Worm (Caenorhabditis elegans) whole organism, young adult: ENCODE results near the gene C25H3.7.

ENCODE experiments used
- C06A6.2 ChIP-seq: fragments of 200-800 bp; sonication (Bioruptor generic); conservative IDR thresholded peaks from 2 replicates; pipeline ENCODE4 v1.3.6; 2022; ENCODE audit warnings: missing genetic modification characterization, missing compliant biosample characterization
- D2030.7 ChIP-seq: fragments of 200-800 bp; sonication (Bioruptor generic); IDR thresholded peaks from 2 replicates; pipeline ENCODE4 v1.3.6; 2022; ENCODE audit warnings: missing genetic modification reagents, missing genetic modification characterization, missing compliant biosample characterization
- F23B12.7 ChIP-seq: sonication (generic microtip); optimal IDR thresholded peaks from 2 replicates; lab custom pipeline; 2017; ENCODE audit warnings: missing genetic modification characterization, mild to moderate bottlenecking, missing compliant biosample characterization, antibody characterized with exemption, moderate library complexity; ENCODE audit not compliant: insufficient read depth
- aptf-2 ChIP-seq: fragments of 200-800 bp; sonication (Bioruptor generic); conservative IDR thresholded peaks from 2 replicates; pipeline ENCODE4 v1.3.6; 2022; ENCODE audit warnings: missing genetic modification reagents, missing genetic modification characterization, missing compliant biosample characterization
- ccch-3 ChIP-seq: fragments of 200-800 bp; sonication (Bioruptor generic); optimal IDR thresholded peaks from 2 replicates; lab custom pipeline; 2018; ENCODE audit warnings: mild to moderate bottlenecking, missing genetic modification characterization, missing compliant biosample characterization
- cebp-1 ChIP-seq, 2 experiments: fragments of 200-800 bp in 1 of 2; sonication (Bioruptor generic) in 1 of 2; sonication (generic microtip) in 1 of 2; IDR thresholded peaks in 1 of 2; optimal IDR thresholded peaks in 1 of 2; 2 replicates each; pipeline versions ENCODE4 v1.3.6 to Lab custom; 2017 to 2022; ENCODE audit warnings: missing compliant biosample characterization in 2 of 2, missing genetic modification characterization in 2 of 2, mild to moderate bottlenecking in 1 of 2, missing genetic modification reagents in 1 of 2, moderate library complexity in 1 of 2
- ceh-27 ChIP-seq: fragments of 200-800 bp; sonication (Bioruptor generic); optimal IDR thresholded peaks from 2 replicates; lab custom pipeline; 2018; ENCODE audit warnings: mild to moderate bottlenecking, missing genetic modification characterization, moderate library complexity, missing compliant biosample characterization
- ceh-91 ChIP-seq: fragments of 200-800 bp; sonication (Bioruptor generic); IDR thresholded peaks from 2 replicates; pipeline ENCODE4 v1.3.6; 2022; ENCODE audit warnings: missing genetic modification reagents, missing genetic modification characterization, missing compliant biosample characterization
- chd-7 ChIP-seq: sonication (generic microtip); optimal IDR thresholded peaks from 2 replicates; lab custom pipeline; 2016; ENCODE audit warnings: mild to moderate bottlenecking, missing genetic modification characterization, moderate library complexity, missing compliant biosample characterization
- dox-1 ChIP-seq: fragments of 200-800 bp; sonication (Bioruptor generic); IDR thresholded peaks from 2 replicates; pipeline ENCODE4 v1.3.6; 2022; ENCODE audit warnings: missing genetic modification reagents, missing genetic modification characterization, missing compliant biosample characterization
- egl-18 ChIP-seq: fragments of 200-800 bp; sonication (Bioruptor generic); IDR thresholded peaks from 2 replicates; pipeline ENCODE4 v1.3.6; 2022; ENCODE audit warnings: missing genetic modification reagents, missing genetic modification characterization, missing compliant biosample characterization
- egrh-3 ChIP-seq: fragments of 200-800 bp; sonication (Bioruptor generic); IDR thresholded peaks from 2 replicates; pipeline ENCODE4 v1.3.6; 2022; ENCODE audit warnings: missing genetic modification reagents, missing genetic modification characterization, missing compliant biosample characterization
- fkh-3 ChIP-seq: sonication (generic microtip); optimal IDR thresholded peaks from 2 replicates; lab custom pipeline; 2016; ENCODE audit warnings: mild to moderate bottlenecking, missing genetic modification characterization, missing compliant biosample characterization
- gei-17 ChIP-seq: fragments of 200-800 bp; sonication (Bioruptor generic); optimal IDR thresholded peaks from 2 replicates; lab custom pipeline; 2018; ENCODE audit warnings: mild to moderate bottlenecking, missing genetic modification characterization, missing compliant biosample characterization
- him-1 ChIP-seq: sonication (generic microtip); optimal IDR thresholded peaks from 2 replicates; lab custom pipeline; 2016; ENCODE audit warnings: missing genotype, missing genetic modification reagents, missing genetic modification characterization, missing compliant biosample characterization
- hmg-1.2 ChIP-seq: fragments of 200-800 bp; sonication (Bioruptor generic); IDR thresholded peaks from 2 replicates; pipeline ENCODE4 v1.3.6; 2022; ENCODE audit warnings: missing genetic modification reagents, missing genetic modification characterization, missing compliant biosample characterization
- lin-26 ChIP-seq: fragments of 200-800 bp; sonication (Bioruptor generic); IDR thresholded peaks from 2 replicates; pipeline ENCODE4 v1.3.6; 2022; ENCODE audit warnings: missing genetic modification reagents, missing genetic modification characterization, missing compliant biosample characterization
- lin-35 ChIP-seq, 3 experiments: fragments of 150-350 bp in 2 of 3; sonication (generic microtip) in 1 of 3; optimal IDR thresholded peaks; 2 replicates each; lab custom pipeline; 2014 to 2018; ENCODE audit warnings: missing biosample characterization in 3 of 3, missing genetic modification characterization in 3 of 3, missing genetic modification reagents in 3 of 3
- lin-54 ChIP-seq: fragments of 200-800 bp; sonication (Bioruptor generic); optimal IDR thresholded peaks from 2 replicates; lab custom pipeline; 2018; ENCODE audit warnings: mild to moderate bottlenecking, missing genetic modification characterization, missing compliant biosample characterization
- lir-1 ChIP-seq: fragments of 200-800 bp; sonication (Bioruptor generic); conservative IDR thresholded peaks from 2 replicates; pipeline ENCODE4 v1.3.6; 2022; ENCODE audit warnings: missing genetic modification reagents, missing genetic modification characterization, missing compliant biosample characterization
- lsl-1 ChIP-seq: fragments of 200-800 bp; sonication (Bioruptor generic); optimal IDR thresholded peaks from 2 replicates; lab custom pipeline; 2018; ENCODE audit warnings: mild to moderate bottlenecking, missing genetic modification characterization, moderate library complexity, missing compliant biosample characterization
- lsy-27 ChIP-seq: sonication (generic microtip); optimal IDR thresholded peaks from 2 replicates; lab custom pipeline; 2017; ENCODE audit warnings: missing genetic modification characterization, mild to moderate bottlenecking, missing compliant biosample characterization, antibody characterized with exemption, missing genotype, borderline replicate concordance; ENCODE audit not compliant: insufficient read depth
- madf-10 ChIP-seq: sonication (generic microtip); optimal IDR thresholded peaks from 2 replicates; lab custom pipeline; 2016; ENCODE audit warnings: mild to moderate bottlenecking, missing genetic modification characterization, missing compliant biosample characterization
- madf-8 ChIP-seq: fragments of 200-800 bp; sonication (Bioruptor generic); conservative IDR thresholded peaks from 2 replicates; pipeline ENCODE4 v1.3.6; 2022; ENCODE audit warnings: missing genetic modification reagents, missing genetic modification characterization, missing compliant biosample characterization
- mcd-1 ChIP-seq: fragments of 200-800 bp; sonication (Bioruptor generic); IDR thresholded peaks from 2 replicates; pipeline ENCODE4 v1.3.6; 2022; ENCODE audit warnings: missing genetic modification reagents, missing genetic modification characterization, missing compliant biosample characterization
- nfyb-1 ChIP-seq: fragments of 200-800 bp; sonication (Bioruptor generic); IDR thresholded peaks from 2 replicates; pipeline ENCODE4 v1.3.6; 2022; ENCODE audit warnings: missing genetic modification reagents, missing genetic modification characterization, missing compliant biosample characterization
- nhr-179 ChIP-seq: sonication (generic microtip); optimal IDR thresholded peaks from 2 replicates; lab custom pipeline; 2016; ENCODE audit warnings: mild to moderate bottlenecking, missing genetic modification characterization, missing compliant biosample characterization
- snpc-3.4 ChIP-seq: sonication (generic microtip); optimal IDR thresholded peaks from 2 replicates; lab custom pipeline; 2017; ENCODE audit warnings: missing genetic modification characterization, mild to moderate bottlenecking, missing compliant biosample characterization, antibody characterized with exemption, moderate library complexity, missing genotype, missing genetic modification reagents
- sptf-2 ChIP-seq: fragments of 200-800 bp; sonication (Bioruptor generic); optimal IDR thresholded peaks from 2 replicates; lab custom pipeline; 2018; ENCODE audit warnings: mild to moderate bottlenecking, missing genetic modification characterization, missing compliant biosample characterization
- tbp1 ChIP-seq: fragments of 200-800 bp; sonication (Bioruptor generic); optimal IDR thresholded peaks from 2 replicates; lab custom pipeline; 2018; ENCODE audit warnings: mild to moderate bottlenecking, missing genetic modification characterization, missing compliant biosample characterization
- unc-62 ChIP-seq: fragments of 150-350 bp; optimal IDR thresholded peaks from 2 replicates; lab custom pipeline; 2014; ENCODE audit warnings: missing biosample characterization, missing genetic modification reagents, missing genetic modification characterization
- zfh-2 ChIP-seq: fragments of 200-800 bp; sonication (Bioruptor generic); conservative IDR thresholded peaks from 2 replicates; pipeline ENCODE4 v1.3.6; 2022; ENCODE audit warnings: missing genetic modification reagents, missing genetic modification characterization, missing compliant biosample characterization
- ztf-28 ChIP-seq: fragments of 200-800 bp; sonication (Bioruptor generic); IDR thresholded peaks from 2 replicates; pipeline ENCODE4 v1.3.6; 2022; ENCODE audit warnings: missing genetic modification reagents, missing genetic modification characterization, missing compliant biosample characterization

The C25H3.7 gene

DNA sequence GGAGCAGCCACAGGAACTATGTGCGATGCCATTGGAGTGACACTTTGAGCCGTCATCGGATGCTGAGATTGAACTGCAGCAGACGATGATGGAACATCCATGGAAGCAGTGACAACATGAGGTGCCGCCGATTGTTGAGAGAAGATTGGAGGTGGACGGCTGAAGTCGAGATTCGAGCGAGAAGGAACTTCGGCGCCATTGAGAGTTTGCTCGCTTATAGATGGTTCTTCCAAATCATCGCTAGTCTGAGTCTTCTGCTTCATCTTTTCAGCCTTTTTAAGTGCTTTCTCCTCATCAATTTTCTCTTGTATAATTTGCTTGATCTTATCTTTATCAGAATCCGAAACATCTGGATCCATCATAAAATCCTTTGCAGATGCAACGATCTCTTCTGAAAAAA lies 26.6 kb downstream of the C25H3.7 start:
- TF ChIP-seq zfh-2 (GFP tag; lab: Robert Waterston, UW) (peak; percentile 43; the same call in 1 of the 2 replicates), mcd-1 (GFP tag; lab: Robert Waterston, UW) (0 out of 2 replicates have a peak, but pooled peaks have one; percentile 12), hmg-1.2 (GFP tag; lab: Robert Waterston, UW) (no peak), D2030.7 (GFP tag; lab: Robert Waterston, UW) (no peak)

DNA sequence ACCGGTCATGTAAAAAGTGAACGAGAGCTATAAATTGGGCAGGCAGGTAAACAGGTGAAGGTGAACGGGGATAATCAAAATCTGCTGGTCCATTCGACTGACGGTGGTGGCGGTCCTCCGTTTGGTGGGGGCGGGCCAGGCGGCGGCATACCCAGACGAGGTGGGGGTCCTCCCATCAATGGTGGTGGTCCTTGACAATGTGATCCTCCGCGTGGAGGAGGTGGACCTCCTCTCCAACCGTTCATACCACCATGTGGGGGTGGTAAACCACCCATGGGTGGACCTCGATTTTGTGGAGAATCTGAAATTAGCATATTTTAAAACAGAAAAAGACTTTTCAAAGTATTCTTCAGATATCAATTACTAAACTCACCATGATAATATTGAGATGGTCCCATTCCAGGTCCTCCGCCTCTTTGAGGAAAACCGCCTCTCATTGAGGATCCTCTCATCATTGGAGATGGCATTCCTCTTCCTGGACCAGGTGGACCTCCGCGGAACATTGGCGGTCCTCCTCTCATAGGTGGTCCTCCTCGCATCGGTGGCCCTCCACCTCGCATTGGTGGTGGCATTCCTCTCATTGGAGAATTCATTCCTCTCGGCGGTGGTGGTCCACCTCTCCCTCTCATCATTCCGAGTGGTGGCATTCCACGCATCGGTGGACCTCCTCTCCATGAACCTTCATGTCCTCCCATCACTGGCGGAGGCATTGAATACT lies 28.2 kb downstream of the C25H3.7 start:
- no peak for TF ChIP-seq F23B12.7
- no peak for TF ChIP-seq madf-10
- no peak for TF ChIP-seq lir-1 (GFP tag; lab: Robert Waterston, UW)
- TF ChIP-seq nfyb-1 (GFP tag; lab: Robert Waterston, UW) = no peak
- TF ChIP-seq ccch-3 (GFP tag; lab: Kevin White, UChicago) = no peak
- TF ChIP-seq nhr-179 = no peak
- no peak for TF ChIP-seq fkh-3 (tag; lab: Kevin White, UChicago)
- TF ChIP-seq zfh-2 (GFP tag; lab: Robert Waterston, UW) = peak; percentile 56
- TF ChIP-seq chd-7 (tag; lab: Kevin White, UChicago) = peak; percentile 2
- TF ChIP-seq snpc-3.4 (tag; lab: Kevin White, UChicago) = no peak
- no peak for TF ChIP-seq lsl-1 (GFP tag; lab: Kevin White, UChicago)
- no peak for TF ChIP-seq sptf-2 (GFP tag; lab: Kevin White, UChicago)

DNA sequence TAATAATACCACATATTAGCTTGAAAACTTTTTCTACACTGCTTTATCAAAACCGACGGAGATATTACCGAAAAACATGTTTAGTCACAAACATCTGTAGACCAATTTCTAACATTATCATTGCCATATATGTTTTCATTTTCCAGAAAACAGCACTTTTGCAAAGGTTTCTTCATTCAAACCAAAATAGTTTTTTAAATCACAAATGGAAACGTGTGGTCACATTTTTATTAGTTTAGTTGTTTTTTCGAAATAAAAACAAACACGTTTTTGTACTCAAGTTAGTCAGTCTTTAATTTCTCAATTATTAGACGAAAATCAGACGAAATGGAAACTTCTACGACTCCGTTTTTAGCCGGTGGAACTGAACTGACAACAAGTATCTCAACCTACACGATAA lies 30.7 kb downstream of the C25H3.7 start, which contains the start of gene F59E12.3:
Gene F59E12.3, plus strand, starts transcription at position 301 of the 400 bp plus-strand sequence.
- TF ChIP-seq lin-54 (GFP tag; lab: Kevin White, UChicago) = no peak
- TF ChIP-seq egl-18 (GFP tag; lab: Robert Waterston, UW) = no peak
- TF ChIP-seq cebp-1 (GFP tag; IDR thresholded peaks at IDR 0.05; lab: Robert Waterston, UW) = no peak
- no peak for TF ChIP-seq cebp-1 (tag; optimal IDR thresholded peaks at IDR 0.05; lab: Kevin White, UChicago)
- TF ChIP-seq C06A6.2 (GFP tag; lab: Robert Waterston, UW) = no peak
- TF ChIP-seq chd-7 (tag; lab: Kevin White, UChicago) = no peak
- no peak for TF ChIP-seq unc-62 (GFP tag; lab: Kevin White, UChicago)
- TF ChIP-seq lin-26 (GFP tag; lab: Robert Waterston, UW) = no peak
- no peak for TF ChIP-seq gei-17
- no peak for TF ChIP-seq ztf-28 (GFP tag; lab: Robert Waterston, UW)
- no peak for TF ChIP-seq ceh-27 (GFP tag; lab: Kevin White, UChicago)
- TF ChIP-seq aptf-2 = no peak
- no peak for TF ChIP-seq egrh-3
- TF ChIP-seq him-1 (tag; lab: Kevin White, UChicago) = no peak
- TF ChIP-seq dox-1 (GFP tag; lab: Robert Waterston, UW) = no peak
- no peak for TF ChIP-seq lsy-27 (tag; lab: Kevin White, UChicago)
- no peak for TF ChIP-seq tbp1
- TF ChIP-seq ceh-91 (GFP tag; lab: Robert Waterston, UW) = no peak
- TF ChIP-seq madf-8 (GFP tag; lab: Robert Waterston, UW) = no peak
- no peak for TF ChIP-seq lin-35 (GFP tag; optimal IDR thresholded peaks at IDR 0.05; lab: Kevin White, UChicago)
- TF ChIP-seq, all 124 proteins: peak for 0
